Worm (Caenorhabditis elegans): ENCODE measurements around the gene C35D10.1.

ce11 chrIII:4878281-4878680 is 1.3 kb upstream of the C35D10.1 start, which contains the start of the genes tost-1 and arx-6:
- TF ChIP-seq nhr-28 (tag; optimal IDR thresholded peaks at IDR 0.05): no peak
- no peak for TF ChIP-seq nhr-77 (tag; optimal IDR thresholded peaks at IDR 0.05)
